Worm (Caenorhabditis elegans) whole organism, L2 larva: ENCODE measurements around the gene psd-1.

ENCODE experiments used
- ceh-82 ChIP-seq: fragments of 150-350 bp; optimal IDR thresholded peaks from 2 replicates; lab custom pipeline; 2014; ENCODE audit warnings: missing biosample characterization, missing genetic modification characterization
- mdl-1 ChIP-seq, 2 experiments: fragments of 150-350 bp in 1 of 2; sonication (generic microtip) in 1 of 2; optimal IDR thresholded peaks; 2 replicates each; lab custom pipeline; 2017; ENCODE audit warnings: missing biosample characterization in 2 of 2, missing genetic modification characterization in 2 of 2
- nhr-21 ChIP-seq: fragments of 150-350 bp; optimal IDR thresholded peaks from 2 replicates; lab custom pipeline; 2014; ENCODE audit warnings: missing biosample characterization, missing genetic modification characterization
- sma-3 ChIP-seq: sonication (generic microtip); optimal IDR thresholded peaks from 2 replicates; lab custom pipeline; 2016; ENCODE audit warnings: missing genetic modification reagents, missing genetic modification characterization, missing compliant biosample characterization
- ztf-11 ChIP-seq: sonication (generic microtip); optimal IDR thresholded peaks from 2 replicates; lab custom pipeline; 2017; ENCODE audit warnings: missing biosample characterization, missing genetic modification characterization

DNA sequence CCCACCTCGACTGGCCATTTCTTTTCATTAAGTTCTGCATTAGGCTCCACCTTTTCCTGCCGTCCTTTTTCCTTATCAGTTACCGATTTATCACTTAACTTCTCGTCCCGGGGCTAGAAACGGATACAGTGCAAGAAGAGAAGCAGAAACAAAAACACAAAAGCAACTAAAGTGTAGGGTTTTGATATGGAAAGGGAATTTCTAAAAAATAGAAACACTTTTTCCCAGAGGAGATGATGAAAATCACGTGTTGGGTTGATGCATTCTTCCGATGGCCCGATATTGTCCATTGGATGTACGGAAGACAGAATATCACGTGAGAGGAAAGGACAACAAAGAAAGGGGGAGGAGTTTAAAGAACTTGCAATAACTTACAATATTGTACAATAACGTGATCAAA lies 2.4 kb downstream of the psd-1 start:
- TF ChIP-seq ceh-82 (tag; lab: Kevin White, UChicago) = no peak
- TF ChIP-seq mdl-1 (tag; optimal IDR thresholded peaks at IDR 0.05; lab: Kevin White, UChicago) = peak in 1 of 2 experiments; percentile 32
- TF ChIP-seq ztf-11 (tag; lab: Kevin White, UChicago) = no peak
- TF ChIP-seq sma-3 (GFP tag; lab: Kevin White, UChicago) = peak; percentile 82
- peak; percentile 92 for TF ChIP-seq nhr-21
